Worm (Caenorhabditis elegans): ENCODE data around the gene nas-8.

The nas-8 gene

DNA sequence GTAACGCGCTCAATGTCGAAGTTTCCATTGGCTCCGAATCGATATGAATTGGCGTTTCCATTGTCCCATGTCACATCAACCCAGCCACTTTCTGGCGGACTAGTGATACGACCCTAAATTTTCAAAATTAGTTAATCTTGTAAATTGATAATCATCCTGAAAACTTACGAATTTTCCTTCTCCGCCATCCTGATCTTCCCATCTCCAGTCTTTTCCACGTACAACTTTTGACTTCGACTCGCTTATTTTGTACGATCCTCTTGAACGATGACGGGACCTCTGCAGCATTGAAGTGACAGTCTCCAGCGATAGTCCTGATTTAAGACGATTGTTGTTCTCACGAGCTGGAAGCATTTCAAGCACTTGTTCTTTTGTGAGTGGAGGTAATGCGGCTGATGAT is 24.4 kb downstream of the nas-8 start:
- TF ChIP-seq nhr-12 (tag; optimal IDR thresholded peaks at IDR 0.05) (no peak), nhr-77 (tag; optimal IDR thresholded peaks at IDR 0.05) (no peak), nhr-67 (tag; optimal IDR thresholded peaks at IDR 0.05) (no peak), eor-1 (tag; optimal IDR thresholded peaks at IDR 0.05) (no peak), egl-5 (tag; optimal IDR thresholded peaks at IDR 0.05) (no peak), nhr-43 (tag; optimal IDR thresholded peaks at IDR 0.05; ENCODE audit: poor library complexity, severe bottlenecking) (no peak), sea-2 (GFP tag; optimal IDR thresholded peaks at IDR 0.05) (no peak), zag-1 (tag; optimal IDR thresholded peaks at IDR 0.05) (no peak), egl-27 (tag; optimal IDR thresholded peaks at IDR 0.05) (no peak), nhr-25 (tag; optimal IDR thresholded peaks at IDR 0.05) (no peak), tbx-2 (tag; optimal IDR thresholded peaks at IDR 0.05) (no peak), aly-2 (tag; optimal IDR thresholded peaks at IDR 0.05) (no peak), unc-39 (tag; optimal IDR thresholded peaks at IDR 0.05) (no peak)

DNA sequence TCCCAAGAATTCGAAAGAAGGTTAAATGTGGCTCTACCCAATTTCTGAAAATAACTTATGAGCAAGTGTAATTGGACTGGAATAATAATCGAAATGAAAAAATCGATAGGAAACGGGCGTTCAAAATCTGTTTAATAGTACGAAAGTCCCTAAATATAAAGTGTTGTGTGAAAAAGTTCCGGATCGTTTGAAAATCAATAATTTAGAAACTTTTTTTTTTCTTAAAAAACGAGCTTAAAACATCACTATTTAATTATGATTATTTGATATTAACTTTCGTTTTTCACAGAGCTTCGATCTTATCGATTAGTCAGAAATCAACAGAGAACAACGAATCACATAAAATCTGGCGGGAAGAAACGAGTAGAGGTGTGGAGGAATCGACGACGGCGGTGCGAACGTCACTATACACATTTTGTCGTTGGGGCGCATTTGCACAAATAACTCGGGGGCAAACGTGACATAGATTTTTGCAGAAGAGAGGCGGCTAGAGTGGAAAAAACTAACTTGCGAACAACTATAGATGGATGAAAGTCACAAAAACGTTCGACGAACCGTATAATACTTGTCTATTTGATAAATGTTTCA is 30.1 kb downstream of the nas-8 start, which contains the start of gene hecd-1:
TSS of gene hecd-1 (minus strand) at position 51 of the 588 bp plus-strand sequence.
- TF ChIP-seq nhr-25 (tag; optimal IDR thresholded peaks at IDR 0.05) (peak; percentile 7), fos-1 (tag; optimal IDR thresholded peaks at IDR 0.05) (no peak), lin-15B (tag; optimal IDR thresholded peaks at IDR 0.05) (peak; percentile 30)

DNA sequence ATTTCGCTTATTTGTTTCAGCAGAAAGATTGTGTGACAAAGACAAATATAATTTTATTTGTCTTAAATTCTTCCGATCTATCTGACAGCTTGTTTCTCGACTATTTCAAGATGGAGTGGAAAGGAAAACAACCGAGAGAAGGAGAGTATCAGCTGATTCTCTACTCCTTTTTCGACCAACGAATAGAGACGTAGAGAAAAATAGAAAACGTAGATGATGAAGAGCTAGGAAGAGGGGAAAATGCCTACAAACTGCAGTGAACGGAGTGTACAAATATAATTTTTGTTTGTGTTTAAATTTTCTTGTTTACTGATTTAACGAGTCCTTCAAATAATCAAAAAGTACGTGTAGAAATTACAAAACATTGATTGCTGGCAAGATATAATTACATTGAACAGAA is 33.0 kb downstream of the nas-8 start:
- TF ChIP-seq elt-3 (tag; optimal IDR thresholded peaks at IDR 0.05) = no peak
- TF ChIP-seq nhr-67 (tag; optimal IDR thresholded peaks at IDR 0.05) = no peak
- TF ChIP-seq ztf-4 (tag; optimal IDR thresholded peaks at IDR 0.05) = no peak
- TF ChIP-seq nfya-1 (tag; optimal IDR thresholded peaks at IDR 0.05; ENCODE audit: insufficient read depth) = peak; percentile 32
- no peak for TF ChIP-seq ceh-28 (tag; optimal IDR thresholded peaks at IDR 0.05)
- no peak for TF ChIP-seq R02D3.7 (tag; optimal IDR thresholded peaks at IDR 0.05)
- no peak for TF ChIP-seq ztf-11 (tag; optimal IDR thresholded peaks at IDR 0.05)
- TF ChIP-seq fkh-2 (tag; optimal IDR thresholded peaks at IDR 0.05) = no peak
- TF ChIP-seq fos-1 (tag; optimal IDR thresholded peaks at IDR 0.05) = no peak
- no peak for TF ChIP-seq nhr-23 (tag; optimal IDR thresholded peaks at IDR 0.05)
- no peak for TF ChIP-seq skn-1 (tag; optimal IDR thresholded peaks at IDR 0.05)
- TF ChIP-seq eor-1 (tag; optimal IDR thresholded peaks at IDR 0.05) = no peak
- TF ChIP-seq tbx-2 (tag; optimal IDR thresholded peaks at IDR 0.05) = no peak
- no peak for TF ChIP-seq nhr-28 (tag; optimal IDR thresholded peaks at IDR 0.05)
- TF ChIP-seq sea-2 (GFP tag; optimal IDR thresholded peaks at IDR 0.05) = no peak
- no peak for TF ChIP-seq mml-1 (tag; optimal IDR thresholded peaks at IDR 0.05)
- peak; percentile 8 for TF ChIP-seq lin-15B (tag; optimal IDR thresholded peaks at IDR 0.05)
- no peak for TF ChIP-seq ZK546.5 (tag; optimal IDR thresholded peaks at IDR 0.05)
- TF ChIP-seq fkh-10 (GFP tag; optimal IDR thresholded peaks at IDR 0.05) = no peak
- TF ChIP-seq aly-2 (tag; optimal IDR thresholded peaks at IDR 0.05) = no peak
- peak; percentile 55 for TF ChIP-seq snpc-4 (tag; optimal IDR thresholded peaks at IDR 0.05)
- TF ChIP-seq mdl-1 (tag; optimal IDR thresholded peaks at IDR 0.05) = no peak
- TF ChIP-seq nhr-11 (tag; optimal IDR thresholded peaks at IDR 0.05) = no peak
- no peak for TF ChIP-seq nhr-76 (tag; optimal IDR thresholded peaks at IDR 0.05)
- TF ChIP-seq pqm-1 (tag; optimal IDR thresholded peaks at IDR 0.05) = no peak
- TF ChIP-seq nhr-77 (tag; optimal IDR thresholded peaks at IDR 0.05) = no peak
- TF ChIP-seq unc-39 (tag; optimal IDR thresholded peaks at IDR 0.05) = no peak
- TF ChIP-seq lsy-12 (tag; optimal IDR thresholded peaks at IDR 0.05) = no peak
- TF ChIP-seq hmg-11 (tag; optimal IDR thresholded peaks at IDR 0.05) = peak; percentile 33
- TF ChIP-seq nhr-237 (tag; optimal IDR thresholded peaks at IDR 0.05) = no peak
- TF ChIP-seq zag-1 (tag; optimal IDR thresholded peaks at IDR 0.05) = no peak
- TF ChIP-seq ceh-9 (tag; optimal IDR thresholded peaks at IDR 0.05) = no peak
- no peak for TF ChIP-seq nhr-12 (tag; optimal IDR thresholded peaks at IDR 0.05)
- no peak for TF ChIP-seq lin-39 (tag; optimal IDR thresholded peaks at IDR 0.05)
- no peak for TF ChIP-seq unc-62 (GFP tag; optimal IDR thresholded peaks at IDR 0.05)
- no peak for TF ChIP-seq ama-1 (optimal IDR thresholded peaks at IDR 0.05)
- no peak for TF ChIP-seq nhr-43 (tag; optimal IDR thresholded peaks at IDR 0.05; ENCODE audit: poor library complexity, severe bottlenecking)
- TF ChIP-seq pha-4 (tag; optimal IDR thresholded peaks at IDR 0.05) = peak; percentile 90
- no peak for TF ChIP-seq egl-5 (tag; optimal IDR thresholded peaks at IDR 0.05)
- TF ChIP-seq elt-1 (tag; optimal IDR thresholded peaks at IDR 0.05) = no peak
- no peak for TF ChIP-seq ceh-16 (tag; optimal IDR thresholded peaks at IDR 0.05)
- no peak for TF ChIP-seq jun-1 (tag; optimal IDR thresholded peaks at IDR 0.05)
- no peak for TF ChIP-seq daf-12 (tag; optimal IDR thresholded peaks at IDR 0.05)
- TF ChIP-seq ceh-82 (tag; optimal IDR thresholded peaks at IDR 0.05) = no peak
- no peak for TF ChIP-seq egl-27 (tag; optimal IDR thresholded peaks at IDR 0.05)
- peak; percentile 11 for TF ChIP-seq elt-2 (tag; optimal IDR thresholded peaks at IDR 0.05)
- TF ChIP-seq nhr-25 (tag; optimal IDR thresholded peaks at IDR 0.05) = no peak
